Fruit fly (Drosophila melanogaster) whole organism, wandering third instar larva: ENCODE results near the gene mtd.
A peak's percentile ranks its signal among the peaks of the same experiment; 100 is the strongest.

Experiments
- GATAd ChIP-seq: sonication (Bioruptor generic); optimal IDR thresholded peaks from 2 replicates; lab custom pipeline; 2016; ENCODE audit warnings: missing biosample characterization, missing genetic modification characterization
- Hr78 ChIP-seq: fragments of >200 bp; optimal IDR thresholded peaks from 2 replicates; lab custom pipeline; 2017; ENCODE audit warnings: missing biosample characterization, missing genetic modification characterization
- N ChIP-seq: fragments of >200 bp; optimal IDR thresholded peaks from 2 replicates; lab custom pipeline; 2018; ENCODE audit warnings: missing biosample characterization, missing external identifiers, missing genetic modification characterization
- OdsH ChIP-seq: fragments of 200-800 bp; sonication (Bioruptor generic); optimal IDR thresholded peaks from 2 replicates; lab custom pipeline; 2016; ENCODE audit warnings: missing biosample characterization, mild to moderate bottlenecking, missing genetic modification characterization
- br ChIP-seq: fragments of 200-800 bp; sonication (Bioruptor generic); optimal IDR thresholded peaks from 2 replicates; lab custom pipeline; 2016; ENCODE audit warnings: missing biosample characterization, missing genetic modification characterization
- brk ChIP-seq: fragments of 200-800 bp; sonication (Bioruptor generic); optimal IDR thresholded peaks from 2 replicates; lab custom pipeline; 2016; ENCODE audit warnings: missing biosample characterization, mild to moderate bottlenecking, missing genetic modification characterization
- dmrt93B ChIP-seq: fragments of 200-800 bp; sonication (Bioruptor generic); optimal IDR thresholded peaks from 2 replicates; lab custom pipeline; 2018; ENCODE audit warnings: missing biosample characterization, mild to moderate bottlenecking, missing genetic modification characterization

DNA sequence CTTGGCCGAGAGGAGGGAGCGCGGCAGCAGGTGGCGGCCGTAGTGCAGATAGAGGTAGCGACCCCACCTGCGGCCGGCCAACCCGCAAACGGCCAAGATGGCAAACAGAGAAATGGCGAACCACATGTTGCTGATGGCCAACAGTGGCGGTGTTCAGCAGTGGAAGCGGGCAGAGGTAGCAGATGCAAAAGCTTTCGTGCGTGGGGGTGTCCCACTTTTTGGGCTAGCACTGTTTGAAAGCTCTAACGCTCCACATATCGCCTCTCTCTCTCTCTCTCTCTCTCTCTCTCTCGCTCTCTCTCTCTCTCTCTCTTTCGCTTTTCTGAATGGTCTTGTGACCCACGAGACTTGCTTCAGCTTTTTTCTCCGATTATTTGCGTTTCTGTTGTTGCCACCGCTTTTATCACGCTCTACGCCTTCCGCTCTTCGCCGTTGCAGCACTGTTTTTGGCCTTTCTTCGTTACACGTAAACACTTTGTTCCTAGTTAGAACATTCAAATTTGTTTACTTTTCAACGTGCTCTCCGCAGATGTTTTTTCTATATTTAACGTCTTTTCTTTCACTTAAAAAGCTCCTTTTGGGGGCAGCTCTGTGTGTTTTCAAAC lies 67.4 kb downstream of the mtd start:
- TF ChIP-seq OdsH (GFP tag; lab: Kevin White, UChicago): peak; percentile 27
- TF ChIP-seq GATAd: no peak
- no peak for TF ChIP-seq dmrt93B
- no peak for TF ChIP-seq N
- TF ChIP-seq br: peak; percentile 20
- no peak for TF ChIP-seq Hr78 (GFP tag; lab: Kevin White, UChicago)
- TF ChIP-seq brk (GFP tag; lab: Kevin White, UChicago): no peak
